Worm (Caenorhabditis elegans): ENCODE results near the gene pals-29.

DNA sequence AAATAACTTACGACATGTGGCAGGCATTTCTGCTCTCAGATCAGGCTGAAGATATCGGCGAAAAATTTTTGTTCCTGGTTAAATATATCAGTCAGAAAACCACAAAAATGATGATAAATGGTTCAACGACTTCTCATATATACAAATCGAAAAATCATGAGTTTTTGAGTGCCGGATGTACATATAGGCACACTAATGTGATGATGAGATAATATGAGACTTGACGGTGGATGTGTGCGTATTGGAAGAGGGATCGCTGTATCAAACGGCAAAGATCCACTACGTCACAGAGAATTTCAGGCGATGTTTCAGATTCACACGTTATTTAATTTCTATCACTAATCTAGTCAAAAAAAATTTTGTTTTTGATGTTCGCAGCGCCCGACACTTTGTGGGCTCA lies 30.2 kb upstream of the pals-29 start, which contains the start of gene glb-34:
- TF ChIP-seq let-526 (GFP tag; IDR thresholded peaks at IDR 0.05) (no peak), Y53G8AR.9 (GFP tag; conservative IDR thresholded peaks at IDR 0.05) (no peak), akir-1 (GFP tag; optimal IDR thresholded peaks at IDR 0.05) (no peak), C06A6.2 (GFP tag; conservative IDR thresholded peaks at IDR 0.05) (no peak), hsf-1 (GFP tag; IDR thresholded peaks at IDR 0.05) (no peak), mcd-1 (GFP tag; IDR thresholded peaks at IDR 0.05) (no peak), dpl-1 (GFP tag; optimal IDR thresholded peaks at IDR 0.05) (no peak)

Data from whole organism, young adult.